Worm (Caenorhabditis elegans) whole organism, young adult: Measurements from ENCODE around the gene srw-13.

ENCODE experiments used
- C06A6.2 ChIP-seq: fragments of 200-800 bp; sonication (Bioruptor generic); conservative IDR thresholded peaks from 2 replicates; pipeline ENCODE4 v1.3.6; 2022; ENCODE audit warnings: missing genetic modification characterization, missing compliant biosample characterization
- F22D6.2 ChIP-seq: sonication (generic microtip); optimal IDR thresholded peaks from 2 replicates; lab custom pipeline; 2016; ENCODE audit warnings: mild to moderate bottlenecking, missing genetic modification characterization, missing compliant biosample characterization
- F37B4.10 ChIP-seq: fragments of 200-800 bp; sonication (Bioruptor generic); IDR thresholded peaks from 2 replicates; pipeline ENCODE4 v1.3.6; 2022; ENCODE audit warnings: missing genetic modification characterization, missing compliant biosample characterization
- F39B2.1 ChIP-seq: fragments of 200-800 bp; sonication (Bioruptor generic); IDR thresholded peaks from 2 replicates; pipeline ENCODE4 v1.3.6; 2022; ENCODE audit warnings: missing genetic modification reagents, missing genetic modification characterization, missing compliant biosample characterization
- F52B5.7 ChIP-seq: sonication (generic microtip); optimal IDR thresholded peaks from 2 replicates; lab custom pipeline; 2016; ENCODE audit warnings: mild to moderate bottlenecking, missing genetic modification characterization, missing compliant biosample characterization
- F57A8.1 ChIP-seq: fragments of 200-800 bp; sonication (Bioruptor generic); optimal IDR thresholded peaks from 2 replicates; lab custom pipeline; 2018; ENCODE audit warnings: mild to moderate bottlenecking, missing genetic modification characterization, moderate library complexity, missing compliant biosample characterization
- K11D2.4 ChIP-seq: fragments of 200-800 bp; sonication (Bioruptor generic); IDR thresholded peaks from 2 replicates; pipeline ENCODE4 v1.3.6; 2022; ENCODE audit warnings: missing genetic modification reagents, missing genetic modification characterization, missing compliant biosample characterization
- Y67H2A.10 ChIP-seq: fragments of 200-800 bp; sonication (Bioruptor generic); conservative IDR thresholded peaks from 2 replicates; pipeline ENCODE4 v1.3.6; 2022; ENCODE audit warnings: missing genetic modification reagents, missing genetic modification characterization, missing compliant biosample characterization
- Y79H2A.3 ChIP-seq: fragments of 200-800 bp; sonication (Bioruptor generic); conservative IDR thresholded peaks from 2 replicates; pipeline ENCODE4 v1.3.6; 2022; ENCODE audit warnings: missing genetic modification reagents, missing genetic modification characterization, missing compliant biosample characterization
- akir-1 ChIP-seq: fragments of 200-800 bp; sonication (Bioruptor generic); optimal IDR thresholded peaks from 2 replicates; lab custom pipeline; 2018; ENCODE audit warnings: mild to moderate bottlenecking, missing genetic modification characterization, moderate library complexity, missing compliant biosample characterization
- athp-1 ChIP-seq: sonication (generic microtip); optimal IDR thresholded peaks from 2 replicates; lab custom pipeline; 2017; ENCODE audit warnings: mild to moderate bottlenecking, missing genetic modification characterization, missing compliant biosample characterization
- attf-3 ChIP-seq: fragments of 200-800 bp; sonication (Bioruptor generic); conservative IDR thresholded peaks from 2 replicates; pipeline ENCODE4 v1.3.6; 2022; ENCODE audit warnings: missing genetic modification reagents, missing genetic modification characterization, missing compliant biosample characterization
- attf-5 ChIP-seq: fragments of 200-800 bp; sonication (Bioruptor generic); optimal IDR thresholded peaks from 2 replicates; lab custom pipeline; 2018; ENCODE audit warnings: mild to moderate bottlenecking, missing genetic modification characterization, missing compliant biosample characterization
- ccch-3 ChIP-seq: fragments of 200-800 bp; sonication (Bioruptor generic); optimal IDR thresholded peaks from 2 replicates; lab custom pipeline; 2018; ENCODE audit warnings: mild to moderate bottlenecking, missing genetic modification characterization, missing compliant biosample characterization
- cebp-2 ChIP-seq: fragments of 200-800 bp; sonication (Bioruptor generic); IDR thresholded peaks from 2 replicates; pipeline ENCODE4 v1.3.6; 2022; ENCODE audit warnings: missing genetic modification characterization, missing compliant biosample characterization
- egl-44 ChIP-seq: fragments of 200-800 bp; sonication (Bioruptor generic); IDR thresholded peaks from 2 replicates; pipeline ENCODE4 v1.3.6; 2022; ENCODE audit warnings: missing genetic modification reagents, missing genetic modification characterization, missing compliant biosample characterization
- egrh-3 ChIP-seq: fragments of 200-800 bp; sonication (Bioruptor generic); IDR thresholded peaks from 2 replicates; pipeline ENCODE4 v1.3.6; 2022; ENCODE audit warnings: missing genetic modification reagents, missing genetic modification characterization, missing compliant biosample characterization
- fkh-3 ChIP-seq: sonication (generic microtip); optimal IDR thresholded peaks from 2 replicates; lab custom pipeline; 2016; ENCODE audit warnings: mild to moderate bottlenecking, missing genetic modification characterization, missing compliant biosample characterization
- him-1 ChIP-seq: sonication (generic microtip); optimal IDR thresholded peaks from 2 replicates; lab custom pipeline; 2016; ENCODE audit warnings: missing genotype, missing genetic modification reagents, missing genetic modification characterization, missing compliant biosample characterization
- hlh-26 ChIP-seq: fragments of 200-800 bp; sonication (Bioruptor generic); conservative IDR thresholded peaks from 2 replicates; pipeline ENCODE4 v1.3.6; 2022; ENCODE audit warnings: missing genetic modification reagents, missing genetic modification characterization, missing compliant biosample characterization
- hmg-1.2 ChIP-seq: fragments of 200-800 bp; sonication (Bioruptor generic); IDR thresholded peaks from 2 replicates; pipeline ENCODE4 v1.3.6; 2022; ENCODE audit warnings: missing genetic modification reagents, missing genetic modification characterization, missing compliant biosample characterization
- hrde-1 ChIP-seq: sonication (generic microtip); optimal IDR thresholded peaks from 2 replicates; lab custom pipeline; 2016; ENCODE audit warnings: missing genetic modification characterization, mild to moderate bottlenecking, missing compliant biosample characterization, moderate library complexity, missing genotype, missing genetic modification reagents, borderline replicate concordance
- lin-40 ChIP-seq: sonication (generic microtip); optimal IDR thresholded peaks from 2 replicates; lab custom pipeline; 2016; ENCODE audit warnings: missing genetic modification characterization, mild to moderate bottlenecking, missing compliant biosample characterization, missing genotype, missing genetic modification reagents
- lin-54 ChIP-seq: fragments of 200-800 bp; sonication (Bioruptor generic); optimal IDR thresholded peaks from 2 replicates; lab custom pipeline; 2018; ENCODE audit warnings: mild to moderate bottlenecking, missing genetic modification characterization, missing compliant biosample characterization
- madf-8 ChIP-seq: fragments of 200-800 bp; sonication (Bioruptor generic); conservative IDR thresholded peaks from 2 replicates; pipeline ENCODE4 v1.3.6; 2022; ENCODE audit warnings: missing genetic modification reagents, missing genetic modification characterization, missing compliant biosample characterization
- mxl-1 ChIP-seq: sonication (generic microtip); optimal IDR thresholded peaks from 2 replicates; lab custom pipeline; 2016; ENCODE audit warnings: missing genetic modification characterization, missing compliant biosample characterization
- nfya-1 ChIP-seq: sonication (generic microtip); optimal IDR thresholded peaks from 2 replicates; lab custom pipeline; 2017; ENCODE audit warnings: antibody characterized with exemption, missing compliant biosample characterization, missing genetic modification characterization, borderline replicate concordance; ENCODE audit not compliant: insufficient read depth
- nfya-2 ChIP-seq: fragments of 200-800 bp; sonication (Bioruptor generic); IDR thresholded peaks from 2 replicates; pipeline ENCODE4 v1.3.6; 2022; ENCODE audit warnings: missing genetic modification reagents, missing genetic modification characterization, missing compliant biosample characterization
- nhr-27 ChIP-seq: fragments of 200-800 bp; sonication (Bioruptor generic); optimal IDR thresholded peaks from 2 replicates; lab custom pipeline; 2018; ENCODE audit warnings: mild to moderate bottlenecking, missing genetic modification characterization, moderate library complexity, missing compliant biosample characterization
- pbrm-1 ChIP-seq: fragments of 200-800 bp; sonication (Bioruptor generic); IDR thresholded peaks from 2 replicates; pipeline ENCODE4 v1.3.6; 2022; ENCODE audit warnings: missing genetic modification reagents, missing genetic modification characterization, missing compliant biosample characterization
- repo-1 ChIP-seq: sonication (generic microtip); optimal IDR thresholded peaks from 2 replicates; lab custom pipeline; 2017; ENCODE audit warnings: mild to moderate bottlenecking, missing genetic modification characterization, missing compliant biosample characterization
- rpc-1 ChIP-seq, 2 experiments: fragments of 150-350 bp in 1 of 2; sonication (generic microtip) in 1 of 2; optimal IDR thresholded peaks; 2 replicates each; lab custom pipeline; 2014 to 2018; ENCODE audit warnings: missing biosample characterization in 1 of 2, missing genetic modification characterization in 1 of 2, missing genetic modification reagents in 1 of 2, missing genotype in 1 of 2
- sdz-38 ChIP-seq: sonication (generic microtip); optimal IDR thresholded peaks from 2 replicates; lab custom pipeline; 2016; ENCODE audit warnings: missing genotype, missing genetic modification characterization, missing compliant biosample characterization
- snpc-4 ChIP-seq, 5 experiments: fragments of 150-350 bp in 1 of 5; sonication (generic microtip) in 4 of 5; optimal IDR thresholded peaks; 2 replicates each; lab custom pipeline; 2014 to 2018; ENCODE audit warnings: missing genetic modification characterization in 5 of 5, missing biosample characterization in 3 of 5, antibody characterized with exemption in 2 of 5, mild to moderate bottlenecking in 2 of 5, missing compliant biosample characterization in 2 of 5, missing genotype in 2 of 5, moderate library complexity in 2 of 5, missing genetic modification reagents in 1 of 5
- sptf-2 ChIP-seq: fragments of 200-800 bp; sonication (Bioruptor generic); optimal IDR thresholded peaks from 2 replicates; lab custom pipeline; 2018; ENCODE audit warnings: mild to moderate bottlenecking, missing genetic modification characterization, missing compliant biosample characterization
- tlf-1 ChIP-seq: fragments of 200-800 bp; sonication (Bioruptor generic); optimal IDR thresholded peaks from 2 replicates; lab custom pipeline; 2018; ENCODE audit warnings: mild to moderate bottlenecking, missing genetic modification characterization, missing compliant biosample characterization
- zim-3 ChIP-seq: sonication (generic microtip); optimal IDR thresholded peaks from 2 replicates; lab custom pipeline; 2017; ENCODE audit warnings: mild to moderate bottlenecking, missing genetic modification characterization, moderate library complexity, missing compliant biosample characterization
- ztf-22 ChIP-seq: fragments of 200-800 bp; sonication (Bioruptor generic); optimal IDR thresholded peaks from 2 replicates; lab custom pipeline; 2018; ENCODE audit warnings: mild to moderate bottlenecking, missing genetic modification characterization, moderate library complexity, missing compliant biosample characterization
- ztf-25 ChIP-seq: fragments of 200-800 bp; sonication (Bioruptor generic); IDR thresholded peaks from 2 replicates; pipeline ENCODE4 v1.3.6; 2022; ENCODE audit warnings: missing genetic modification reagents, missing genetic modification characterization, missing compliant biosample characterization
- ztf-26 ChIP-seq: sonication (generic microtip); optimal IDR thresholded peaks from 2 replicates; lab custom pipeline; 2017; ENCODE audit warnings: missing genetic modification characterization, missing compliant biosample characterization

The srw-13 gene

DNA sequence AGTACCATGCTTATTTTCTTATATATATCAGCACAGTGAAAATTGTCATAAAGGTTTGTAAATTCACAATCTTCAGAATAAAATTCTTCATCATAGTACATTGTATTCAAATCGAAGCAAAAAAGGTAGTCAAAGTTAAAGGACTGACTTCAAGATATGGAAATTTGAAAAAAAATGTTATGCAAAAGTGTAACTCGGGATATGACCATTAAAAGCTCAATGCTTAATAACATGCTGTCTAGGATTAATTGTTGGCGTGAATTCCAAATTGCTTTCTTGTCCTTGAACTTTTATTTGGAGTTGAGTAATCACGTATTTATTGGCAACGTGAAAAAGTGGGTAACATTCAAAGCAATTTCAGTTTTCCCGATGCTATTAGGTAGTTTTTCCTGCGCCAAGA, 42.5 kb downstream of the srw-13 start, which contains the start of gene srw-16:
Gene srw-16 (minus strand): TSS at position 101 of the 400 bp plus-strand sequence.
- no peak for TF ChIP-seq zim-3 (tag; lab: Kevin White, UChicago)
- TF ChIP-seq F37B4.10 (GFP tag; lab: Robert Waterston, UW) = no peak
- no peak for TF ChIP-seq tlf-1 (GFP tag; lab: Kevin White, UChicago)
- no peak for TF ChIP-seq F57A8.1 (GFP tag; lab: Kevin White, UChicago)
- no peak for TF ChIP-seq sdz-38
- TF ChIP-seq repo-1 (tag; lab: Kevin White, UChicago) = no peak
- TF ChIP-seq ccch-3 (GFP tag; lab: Kevin White, UChicago) = no peak
- TF ChIP-seq ztf-26 (tag; lab: Kevin White, UChicago) = no peak

DNA sequence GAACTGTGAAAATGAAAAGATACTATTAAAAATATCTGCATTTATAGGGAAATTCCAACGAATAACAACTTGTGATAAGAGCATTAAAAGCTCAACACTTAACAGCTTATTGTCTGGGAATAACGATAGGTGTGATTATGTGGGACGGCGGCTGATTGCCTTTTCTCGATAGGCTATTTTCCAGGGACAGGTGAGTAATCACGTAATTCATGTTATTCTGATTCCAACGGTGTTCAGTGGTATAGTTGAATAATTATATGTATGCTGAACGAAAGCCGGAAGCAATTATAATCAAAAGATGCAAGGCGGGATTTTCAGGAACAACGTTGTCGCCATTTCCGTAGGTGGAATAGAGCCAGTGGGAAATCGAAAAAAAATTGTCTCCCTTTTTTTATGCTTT, 44.6 kb downstream of the srw-13 start, which contains the start of gene srw-17:
Gene srw-17 (minus strand): TSS at position 101 of the 400 bp plus-strand sequence.
- TF ChIP-seq egl-44 (GFP tag; lab: Robert Waterston, UW) = no peak
- no peak for TF ChIP-seq F39B2.1 (GFP tag; lab: Robert Waterston, UW)
- no peak for TF ChIP-seq nfya-2 (GFP tag; lab: Robert Waterston, UW)
- TF ChIP-seq cebp-2 (GFP tag; lab: Robert Waterston, UW) = no peak
- no peak for TF ChIP-seq egrh-3
- TF ChIP-seq him-1 (tag; lab: Kevin White, UChicago) = no peak
- TF ChIP-seq lin-40 (tag; lab: Kevin White, UChicago) = no peak
- no peak for TF ChIP-seq nhr-27
- TF ChIP-seq F22D6.2 (tag; lab: Kevin White, UChicago) = no peak
- TF ChIP-seq F52B5.7 (tag; lab: Kevin White, UChicago) = no peak
- no peak for TF ChIP-seq madf-8 (GFP tag; lab: Robert Waterston, UW)
- TF ChIP-seq ztf-22 (GFP tag; lab: Kevin White, UChicago) = no peak
- no peak for TF ChIP-seq Y79H2A.3
- TF ChIP-seq Y67H2A.10 (GFP tag; lab: Robert Waterston, UW) = no peak
- no peak for TF ChIP-seq K11D2.4
- TF ChIP-seq hrde-1 = no peak
- no peak for TF ChIP-seq ztf-26 (tag; lab: Kevin White, UChicago)
- TF ChIP-seq nfya-1 = no peak
- TF ChIP-seq ztf-25 (GFP tag; lab: Robert Waterston, UW) = no peak
- TF ChIP-seq attf-5 (GFP tag; lab: Kevin White, UChicago) = no peak

ce11 chrV:15281279-15281949, 49.1 kb downstream of the srw-13 start, which contains the start of the genes srw-19 and srx-51:
srw-19 (minus strand) TSS chrV:15281379.
srx-51 (plus strand) TSS chrV:15281899.
- TF ChIP-seq nfya-2 (GFP tag; lab: Robert Waterston, UW) (no peak), lin-40 (tag; lab: Kevin White, UChicago) (no peak), athp-1 (tag; lab: Kevin White, UChicago) (no peak), akir-1 (GFP tag; lab: Kevin White, UChicago) (no peak), fkh-3 (tag; lab: Kevin White, UChicago) (no peak), F22D6.2 (tag; lab: Kevin White, UChicago) (no peak), attf-3 (GFP tag; lab: Robert Waterston, UW) (no peak), C06A6.2 (GFP tag; lab: Robert Waterston, UW) (no peak), him-1 (tag; lab: Kevin White, UChicago) (no peak), rpc-1 (optimal IDR thresholded peaks at IDR 0.05; lab: Kevin White, UChicago) (no peak), rpc-1 (tag; optimal IDR thresholded peaks at IDR 0.05; lab: Kevin White, UChicago) (no peak), attf-5 (GFP tag; lab: Kevin White, UChicago) (no peak), hmg-1.2 (GFP tag; lab: Robert Waterston, UW) (no peak), hlh-26 (GFP tag; lab: Robert Waterston, UW) (no peak), snpc-4 (GFP tag; optimal IDR thresholded peaks at IDR 0.05; lab: Kevin White, UChicago) (no peak), snpc-4 (tag; optimal IDR thresholded peaks at IDR 0.05; lab: Kevin White, UChicago) (no peak), pbrm-1 (GFP tag; lab: Robert Waterston, UW) (no peak), lin-54 (GFP tag; lab: Kevin White, UChicago) (no peak), mxl-1 (no peak), sptf-2 (GFP tag; lab: Kevin White, UChicago) (no peak)
- TF ChIP-seq, all 124 proteins: peak for 0
